Worm (Caenorhabditis elegans): Measurements from ENCODE around the gene twk-14.
A peak's percentile ranks its signal among the peaks of the same experiment; 100 is the strongest.

Gene twk-14

DNA sequence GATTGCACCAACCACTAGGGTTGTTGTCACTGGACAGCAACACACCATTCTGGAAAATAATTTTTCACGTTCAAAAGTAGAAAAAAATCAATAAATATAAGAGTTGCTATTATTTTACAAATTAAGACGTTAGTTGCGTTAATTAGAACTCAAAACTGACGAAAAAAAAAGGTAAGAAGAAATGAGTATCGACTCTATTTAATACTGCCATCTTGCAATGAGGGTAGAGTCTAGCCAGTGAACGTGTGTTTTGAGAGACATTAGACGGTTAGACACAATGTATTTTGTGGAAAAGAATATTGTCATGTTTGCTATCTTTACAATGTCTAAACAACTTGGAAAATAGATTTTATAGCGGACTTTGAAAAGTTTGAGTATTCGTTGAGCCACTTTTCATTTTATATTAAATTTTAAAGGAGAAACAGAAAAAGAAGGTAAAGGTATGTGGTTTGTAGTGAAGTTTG is 18.2 kb upstream of the twk-14 start, which contains the start of gene cdr-6 (continued):
- TF ChIP-seq unc-55 (GFP tag; optimal IDR thresholded peaks at IDR 0.05): no peak
- no peak for TF ChIP-seq peb-1 (tag; optimal IDR thresholded peaks at IDR 0.05)
- no peak for TF ChIP-seq sem-4 (tag; optimal IDR thresholded peaks at IDR 0.05)
- TF ChIP-seq ZK546.5 (tag; optimal IDR thresholded peaks at IDR 0.05): no peak
- no peak for TF ChIP-seq nhr-77 (tag; optimal IDR thresholded peaks at IDR 0.05)
- no peak for TF ChIP-seq mab-5 (tag; optimal IDR thresholded peaks at IDR 0.05)
- peak; percentile 65 for TF ChIP-seq sma-9 (GFP tag; optimal IDR thresholded peaks at IDR 0.05)
- TF ChIP-seq sma-9 (tag; optimal IDR thresholded peaks at IDR 0.05): no peak

DNA sequence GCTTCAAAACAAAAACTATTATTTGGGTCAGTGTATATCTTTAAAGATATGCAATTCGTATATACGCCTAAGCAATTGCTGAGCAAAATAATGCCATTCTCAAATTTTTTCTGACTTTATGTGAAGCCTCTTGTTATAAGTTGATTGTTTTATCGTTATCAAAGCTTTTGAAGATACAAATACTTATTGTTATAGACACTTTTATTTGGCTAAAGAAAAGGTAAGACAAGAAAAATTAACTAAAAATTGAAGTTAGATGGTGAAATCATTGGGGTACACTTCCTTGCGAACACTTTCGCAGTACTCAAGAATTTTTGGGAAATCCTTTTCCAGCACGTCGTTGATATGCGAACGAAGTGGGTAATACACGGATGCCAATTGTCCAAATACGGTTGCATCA is 16.8 kb upstream of the twk-14 start:
- TF ChIP-seq unc-39 (tag; optimal IDR thresholded peaks at IDR 0.05) (no peak), blmp-1 (tag; optimal IDR thresholded peaks at IDR 0.05; ENCODE audit: insufficient read depth) (no peak), nhr-6 (tag; optimal IDR thresholded peaks at IDR 0.05) (no peak), snpc-4 (tag; optimal IDR thresholded peaks at IDR 0.05) (no peak), zag-1 (tag; optimal IDR thresholded peaks at IDR 0.05) (no peak)

DNA sequence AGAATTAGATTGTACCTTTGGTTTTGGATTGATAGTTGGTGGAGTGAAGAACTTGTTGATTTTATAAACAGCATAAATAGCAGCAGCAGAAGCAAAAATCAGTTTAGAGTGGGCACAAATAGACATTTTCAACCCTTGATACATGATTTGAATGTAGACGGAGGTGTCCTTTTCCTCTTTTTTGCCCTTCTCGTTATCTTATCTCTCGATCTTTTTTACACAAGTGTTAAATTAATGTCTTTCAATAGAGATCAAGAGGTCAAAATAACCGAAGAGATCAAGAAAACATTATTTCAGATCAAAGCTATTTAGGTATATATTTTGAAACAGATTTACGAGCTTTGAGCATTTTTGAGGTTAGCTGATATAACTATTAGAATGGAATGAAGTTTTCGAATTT is 16.4 kb upstream of the twk-14 start, which contains the start of gene cdr-7:
cdr-7 (minus strand) TSS at position 205 of the 400 bp plus-strand sequence.
- TF ChIP-seq nhr-25 (tag; optimal IDR thresholded peaks at IDR 0.05) (peak; percentile 12), F13H6.1 (tag; optimal IDR thresholded peaks at IDR 0.05) (no peak), blmp-1 (tag; optimal IDR thresholded peaks at IDR 0.05; ENCODE audit: insufficient read depth) (peak; percentile 13), sma-9 (GFP tag; optimal IDR thresholded peaks at IDR 0.05) (peak; percentile 42), sma-9 (tag; optimal IDR thresholded peaks at IDR 0.05) (no peak), lin-13 (GFP tag; optimal IDR thresholded peaks at IDR 0.05) (no peak)

ce11 chrV:12410416-12411001 is 15.0 kb upstream of the twk-14 start, which contains the start of gene hrg-2:
hrg-2 (minus strand) TSS chrV:12410513.
- TF ChIP-seq sma-3 (GFP tag; optimal IDR thresholded peaks at IDR 0.05): no peak
- TF ChIP-seq ceh-82 (tag; optimal IDR thresholded peaks at IDR 0.05): no peak
- peak; percentile 24 for TF ChIP-seq nhr-21 (tag; optimal IDR thresholded peaks at IDR 0.05)
- TF ChIP-seq nhr-129 (tag; optimal IDR thresholded peaks at IDR 0.05): peak; percentile 96
- no peak for TF ChIP-seq R02D3.7 (tag; optimal IDR thresholded peaks at IDR 0.05)
- TF ChIP-seq snpc-4 (tag; optimal IDR thresholded peaks at IDR 0.05): no peak
- no peak for TF ChIP-seq ztf-11 (tag; optimal IDR thresholded peaks at IDR 0.05)
- peak; percentile 55 for TF ChIP-seq sma-9 (GFP tag; optimal IDR thresholded peaks at IDR 0.05)
- TF ChIP-seq sma-9 (tag; optimal IDR thresholded peaks at IDR 0.05): no peak
- TF ChIP-seq lsy-2 (tag; optimal IDR thresholded peaks at IDR 0.05): peak in 1 of 2 experiments; percentile 12
- no peak for TF ChIP-seq F13H6.1 (tag; optimal IDR thresholded peaks at IDR 0.05)
- peak; percentile 85 for TF ChIP-seq nhr-25 (tag; optimal IDR thresholded peaks at IDR 0.05)
- no peak for TF ChIP-seq blmp-1 (tag; optimal IDR thresholded peaks at IDR 0.05; ENCODE audit: insufficient read depth)

DNA sequence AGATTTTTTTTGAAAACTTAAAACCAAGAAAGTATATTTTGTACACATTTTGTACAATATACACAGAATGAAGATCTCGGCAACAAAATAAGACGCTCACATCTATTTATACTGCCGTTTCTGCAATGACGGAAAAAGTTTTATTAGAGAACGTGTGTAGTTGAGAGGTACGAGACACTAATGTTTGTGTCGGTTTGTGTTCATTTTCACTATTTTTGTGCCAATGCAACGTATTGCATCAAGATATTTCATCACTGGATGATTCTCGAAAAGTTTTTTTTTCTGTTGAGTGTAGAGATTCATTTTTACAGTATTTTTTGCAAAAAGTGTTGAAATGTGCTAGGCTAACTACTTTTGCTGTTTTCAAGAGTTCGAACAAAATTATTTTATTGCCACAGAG is 13.5 kb upstream of the twk-14 start:
- TF ChIP-seq unc-39 (tag; optimal IDR thresholded peaks at IDR 0.05) (no peak), nhr-21 (tag; optimal IDR thresholded peaks at IDR 0.05) (no peak), lin-39 (tag; optimal IDR thresholded peaks at IDR 0.05) (no peak), ztf-4 (tag; optimal IDR thresholded peaks at IDR 0.05) (no peak), lin-11 (tag; optimal IDR thresholded peaks at IDR 0.05) (no peak), gmeb-1 (tag; optimal IDR thresholded peaks at IDR 0.05) (peak; percentile 7), unc-55 (GFP tag; optimal IDR thresholded peaks at IDR 0.05) (peak; percentile 53), C34F6.9 (tag; optimal IDR thresholded peaks at IDR 0.05) (peak; percentile 37), elt-3 (tag; optimal IDR thresholded peaks at IDR 0.05) (no peak), sma-9 (GFP tag; optimal IDR thresholded peaks at IDR 0.05) (peak; percentile 51), sma-9 (tag; optimal IDR thresholded peaks at IDR 0.05) (no peak), nhr-11 (tag; optimal IDR thresholded peaks at IDR 0.05) (no peak), R02D3.7 (tag; optimal IDR thresholded peaks at IDR 0.05) (no peak), Y55F3AM.14 (GFP tag; optimal IDR thresholded peaks at IDR 0.05) (no peak), egl-27 (tag; optimal IDR thresholded peaks at IDR 0.05) (no peak), unc-62 (GFP tag; optimal IDR thresholded peaks at IDR 0.05) (no peak), lsy-2 (tag; optimal IDR thresholded peaks at IDR 0.05) (peak in 1 of 2 experiments; percentile 48), nhr-129 (tag; optimal IDR thresholded peaks at IDR 0.05) (peak; percentile 83), elt-1 (tag; optimal IDR thresholded peaks at IDR 0.05) (no peak), skn-1 (tag; optimal IDR thresholded peaks at IDR 0.05) (no peak), ztf-11 (tag; optimal IDR thresholded peaks at IDR 0.05) (no peak), aly-2 (tag; optimal IDR thresholded peaks at IDR 0.05) (no peak), mbf-1 (tag; optimal IDR thresholded peaks at IDR 0.05) (no peak), lin-13 (GFP tag; optimal IDR thresholded peaks at IDR 0.05) (no peak), zag-1 (tag; optimal IDR thresholded peaks at IDR 0.05) (no peak), F13H6.1 (tag; optimal IDR thresholded peaks at IDR 0.05) (no peak), ztf-1 (GFP tag; conservative IDR thresholded peaks at IDR 0.05) (no peak), fos-1 (tag; optimal IDR thresholded peaks at IDR 0.05) (peak; percentile 44), mab-5 (tag; optimal IDR thresholded peaks at IDR 0.05) (no peak), nhr-25 (tag; optimal IDR thresholded peaks at IDR 0.05) (no peak), mdl-1 (tag; optimal IDR thresholded peaks at IDR 0.05) (no peak), ceh-16 (tag; optimal IDR thresholded peaks at IDR 0.05) (no peak), nhr-10 (tag; optimal IDR thresholded peaks at IDR 0.05) (no peak), snpc-4 (tag; optimal IDR thresholded peaks at IDR 0.05) (no peak), blmp-1 (tag; optimal IDR thresholded peaks at IDR 0.05; ENCODE audit: insufficient read depth) (no peak), ZK546.5 (tag; optimal IDR thresholded peaks at IDR 0.05) (no peak)

All from whole organism, L2 larva.